Worm (Caenorhabditis elegans): ENCODE data around the gene srlf-17.

Gene srlf-17

DNA sequence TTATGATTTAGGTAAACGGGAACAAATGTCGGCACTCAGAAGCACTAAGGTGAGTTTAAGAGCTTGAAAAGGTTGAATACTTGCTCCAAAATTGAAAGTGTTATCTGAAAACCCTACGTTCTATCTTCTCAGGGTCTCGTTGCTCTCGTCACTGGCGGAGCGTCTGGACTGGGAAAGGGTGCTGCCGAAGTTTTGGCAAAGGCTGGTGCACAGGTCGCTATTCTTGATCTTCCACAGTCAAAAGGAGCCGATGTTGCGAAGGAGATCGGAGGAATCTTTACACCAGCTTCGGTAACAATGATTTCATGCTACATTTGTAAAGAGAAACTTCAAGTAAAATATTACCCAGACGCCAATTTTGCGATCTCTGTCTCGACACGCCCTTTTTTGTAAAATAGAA, 28.8 kb upstream of the srlf-17 start, which contains the start of gene ard-1:
TSS of gene ard-1 (plus strand) at position 12 of the 400 bp plus-strand sequence.
- TF ChIP-seq M03D4.4 (tag; optimal IDR thresholded peaks at IDR 0.05) = no peak
- no peak for TF ChIP-seq ceh-83 (GFP tag; optimal IDR thresholded peaks at IDR 0.05)
- no peak for TF ChIP-seq cnd-1 (tag; optimal IDR thresholded peaks at IDR 0.05)
- TF ChIP-seq sptf-1 (tag; optimal IDR thresholded peaks at IDR 0.05) = no peak
- no peak for TF ChIP-seq bed-3 (GFP tag; optimal IDR thresholded peaks at IDR 0.05)
- no peak for TF ChIP-seq drap-1 (GFP tag; optimal IDR thresholded peaks at IDR 0.05)
- TF ChIP-seq nhr-237 (tag; optimal IDR thresholded peaks at IDR 0.05) = no peak
- TF ChIP-seq ham-2 (GFP tag; optimal IDR thresholded peaks at IDR 0.05) = no peak
- TF ChIP-seq lin-32 (GFP tag; optimal IDR thresholded peaks at IDR 0.05) = no peak
- no peak for TF ChIP-seq mls-2 (tag; optimal IDR thresholded peaks at IDR 0.05)
- TF ChIP-seq nhr-28 (tag; optimal IDR thresholded peaks at IDR 0.05) = no peak
- no peak for TF ChIP-seq zip-8 (tag; optimal IDR thresholded peaks at IDR 0.05)
- TF ChIP-seq nhr-76 (tag; optimal IDR thresholded peaks at IDR 0.05) = no peak
- TF ChIP-seq hlh-1 (tag; optimal IDR thresholded peaks at IDR 0.05) = no peak
- no peak for TF ChIP-seq mep-1 (tag; optimal IDR thresholded peaks at IDR 0.05)
- no peak for TF ChIP-seq unc-120 (tag; optimal IDR thresholded peaks at IDR 0.05; ENCODE audit: poor library complexity, severe bottlenecking)
- TF ChIP-seq elt-1 (tag; optimal IDR thresholded peaks at IDR 0.05; ENCODE audit: borderline replicate concordance, insufficient read depth) = no peak
- TF ChIP-seq lin-13 (tag; optimal IDR thresholded peaks at IDR 0.05) = no peak
- no peak for TF ChIP-seq ceh-39 (tag; optimal IDR thresholded peaks at IDR 0.05)
- no peak for TF ChIP-seq elt-3 (tag; optimal IDR thresholded peaks at IDR 0.05)

DNA sequence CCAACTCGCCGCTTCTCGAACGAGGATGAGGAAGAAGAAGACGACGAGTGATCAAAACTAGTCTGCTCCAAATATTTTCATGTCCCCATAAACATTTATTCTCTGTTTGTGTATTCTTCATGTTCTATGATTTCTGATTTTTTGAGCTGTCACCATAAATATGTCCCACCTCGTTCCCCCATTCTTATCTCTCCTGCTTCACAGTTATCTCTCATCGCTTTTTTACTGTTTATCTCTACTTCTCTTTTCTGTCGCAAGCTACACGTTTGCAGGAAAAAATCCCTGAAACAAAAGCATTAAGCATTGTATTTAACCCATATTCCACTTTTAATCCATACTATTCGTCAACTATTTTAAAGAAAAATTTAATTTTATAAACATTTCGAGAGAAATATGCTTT, 28.3 kb upstream of the srlf-17 start:
- TF ChIP-seq ceh-83 (GFP tag; optimal IDR thresholded peaks at IDR 0.05) (no peak), tbx-8 (GFP tag; optimal IDR thresholded peaks at IDR 0.05) (no peak), elt-3 (tag; optimal IDR thresholded peaks at IDR 0.05) (no peak), snpc-4 (tag; optimal IDR thresholded peaks at IDR 0.05) (no peak), M03D4.4 (tag; optimal IDR thresholded peaks at IDR 0.05) (no peak), lin-13 (tag; optimal IDR thresholded peaks at IDR 0.05) (no peak), blmp-1 (tag; optimal IDR thresholded peaks at IDR 0.05) (no peak), sptf-1 (tag; optimal IDR thresholded peaks at IDR 0.05) (no peak), zip-8 (tag; optimal IDR thresholded peaks at IDR 0.05) (no peak), ces-1 (GFP tag; optimal IDR thresholded peaks at IDR 0.05) (no peak), bed-3 (GFP tag; optimal IDR thresholded peaks at IDR 0.05) (no peak), hlh-1 (tag; optimal IDR thresholded peaks at IDR 0.05) (no peak), elt-1 (tag; optimal IDR thresholded peaks at IDR 0.05; ENCODE audit: borderline replicate concordance, insufficient read depth) (no peak), nhr-28 (tag; optimal IDR thresholded peaks at IDR 0.05) (no peak), unc-62 (GFP tag; optimal IDR thresholded peaks at IDR 0.05) (no peak), nhr-12 (tag; optimal IDR thresholded peaks at IDR 0.05) (no peak), ztf-11 (tag; optimal IDR thresholded peaks at IDR 0.05) (no peak)

ce11 chrIV:11126028-11126427, 23.5 kb upstream of the srlf-17 start:
- no peak for TF ChIP-seq hlh-1 (tag; optimal IDR thresholded peaks at IDR 0.05)
- TF ChIP-seq lsy-2 (tag; optimal IDR thresholded peaks at IDR 0.05) = no peak
- TF ChIP-seq tbx-8 (GFP tag; optimal IDR thresholded peaks at IDR 0.05) = no peak
- no peak for TF ChIP-seq sptf-1 (tag; optimal IDR thresholded peaks at IDR 0.05)
- no peak for TF ChIP-seq zip-8 (tag; optimal IDR thresholded peaks at IDR 0.05)

DNA sequence TGAATTAATAATTGTTTCAGACTA, 23.3 kb upstream of the srlf-17 start, which contains the start of gene swsn-4:
TSS of gene swsn-4 (plus strand) at position 21 of the 24 bp plus-strand sequence.
- no peak for TF ChIP-seq mep-1 (tag; optimal IDR thresholded peaks at IDR 0.05)
- TF ChIP-seq pha-4 (tag; optimal IDR thresholded peaks at IDR 0.05) = no peak
- no peak for TF ChIP-seq mab-5 (tag; optimal IDR thresholded peaks at IDR 0.05)
- no peak for TF ChIP-seq nhr-237 (tag; optimal IDR thresholded peaks at IDR 0.05)
- no peak for TF ChIP-seq nhr-12 (tag; optimal IDR thresholded peaks at IDR 0.05)
- TF ChIP-seq unc-62 (GFP tag; optimal IDR thresholded peaks at IDR 0.05) = no peak
- no peak for TF ChIP-seq ztf-11 (tag; optimal IDR thresholded peaks at IDR 0.05)
- no peak for TF ChIP-seq tbx-8 (GFP tag; optimal IDR thresholded peaks at IDR 0.05)
- no peak for TF ChIP-seq bed-3 (GFP tag; optimal IDR thresholded peaks at IDR 0.05)
- no peak for TF ChIP-seq blmp-1 (tag; optimal IDR thresholded peaks at IDR 0.05)
- TF ChIP-seq sptf-1 (tag; optimal IDR thresholded peaks at IDR 0.05) = no peak
- TF ChIP-seq M03D4.4 (tag; optimal IDR thresholded peaks at IDR 0.05) = no peak
- TF ChIP-seq zip-8 (tag; optimal IDR thresholded peaks at IDR 0.05) = no peak
- no peak for TF ChIP-seq mls-2 (tag; optimal IDR thresholded peaks at IDR 0.05)
- no peak for TF ChIP-seq drap-1 (GFP tag; optimal IDR thresholded peaks at IDR 0.05)
- no peak for TF ChIP-seq cnd-1 (tag; optimal IDR thresholded peaks at IDR 0.05)
- no peak for TF ChIP-seq hlh-1 (tag; optimal IDR thresholded peaks at IDR 0.05)
- no peak for TF ChIP-seq nhr-2 (tag; optimal IDR thresholded peaks at IDR 0.05)
- TF ChIP-seq ceh-43 (GFP tag; optimal IDR thresholded peaks at IDR 0.05) = no peak

DNA sequence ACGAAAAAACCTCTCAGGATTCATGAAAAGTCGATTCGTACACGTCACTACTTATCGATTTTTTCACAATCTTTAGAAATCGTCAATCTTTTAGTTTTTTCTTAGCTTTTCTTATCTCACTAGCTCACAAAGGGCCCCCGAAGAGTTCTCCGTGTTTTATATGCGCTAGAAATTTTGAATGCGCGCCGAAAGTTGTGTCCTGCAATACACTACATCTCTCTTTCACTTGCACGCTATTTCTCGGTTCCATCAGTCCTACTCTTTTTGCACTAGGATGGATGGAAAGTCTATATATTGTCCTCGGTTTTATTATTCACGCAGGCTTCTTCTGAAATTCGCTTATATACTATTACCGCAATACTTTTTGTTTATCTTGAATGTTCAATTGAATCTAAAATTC, 23.1 kb upstream of the srlf-17 start:
- TF ChIP-seq blmp-1 (tag; optimal IDR thresholded peaks at IDR 0.05) (no peak), hlh-1 (tag; optimal IDR thresholded peaks at IDR 0.05) (no peak), lin-13 (tag; optimal IDR thresholded peaks at IDR 0.05) (no peak)

Measured in whole organism, mixed stage, embryonic.